Fruit fly (Drosophila melanogaster): ENCODE results near the gene Cchl.
A peak's percentile ranks its signal among the peaks of the same experiment; 100 is the strongest.

DNA sequence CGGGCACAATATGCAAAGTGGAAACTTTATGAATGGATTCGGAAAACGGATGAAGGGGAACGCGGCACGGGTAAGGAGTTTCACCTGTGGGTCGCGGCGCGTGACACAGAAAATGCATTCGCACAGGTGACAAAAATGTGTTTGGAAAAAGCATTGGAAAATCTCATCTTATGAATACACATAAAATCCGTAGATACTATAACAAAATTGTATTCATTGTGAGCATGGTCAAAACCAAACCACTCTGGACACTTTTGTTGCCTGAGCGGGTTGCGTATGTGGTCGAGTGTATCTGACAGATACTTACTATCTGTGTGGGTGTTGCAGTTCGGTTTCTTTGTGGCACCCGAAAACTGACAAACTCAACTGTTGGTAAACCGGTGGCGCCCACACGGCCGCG lies 12.2 kb upstream of the Cchl start:
- TF ChIP-seq Sp1 (GFP tag; optimal IDR thresholded peaks at IDR 0.05) (peak; percentile 10), N (GFP tag; optimal IDR thresholded peaks at IDR 0.05) (no peak), psq (GFP tag; optimal IDR thresholded peaks at IDR 0.05) (peak; percentile 50)

Measured in whole organism, wandering third instar larva.